Fruit fly (Drosophila melanogaster) whole organism, wandering third instar larva: Measurements from ENCODE around the gene Cpr35B.

Experiments
- Abd-B ChIP-seq: fragments of >200 bp; optimal IDR thresholded peaks from 2 replicates; lab custom pipeline; 2017; ENCODE audit warnings: missing biosample characterization, missing genetic modification characterization
- CG32264 ChIP-seq: fragments of 200-800 bp; sonication (Bioruptor generic); optimal IDR thresholded peaks from 2 replicates; lab custom pipeline; 2016; ENCODE audit warnings: missing biosample characterization, missing genetic modification characterization
- CG9705 ChIP-seq: fragments of 200-800 bp; sonication (Bioruptor generic); optimal IDR thresholded peaks from 2 replicates; lab custom pipeline; 2018; ENCODE audit warnings: missing biosample characterization, mild to moderate bottlenecking, missing genetic modification characterization
- CrebA ChIP-seq: fragments of 200-800 bp; sonication (Bioruptor generic); optimal IDR thresholded peaks from 2 replicates; lab custom pipeline; 2016; ENCODE audit warnings: missing biosample characterization, mild to moderate bottlenecking, missing genetic modification characterization, borderline replicate concordance
- Dif ChIP-seq: fragments of 200-275, 200-300 bp; sonication (Bioruptor generic); optimal IDR thresholded peaks from 2 replicates; lab custom pipeline; 2018; ENCODE audit warnings: missing biosample characterization, missing genetic modification characterization; ENCODE audit not compliant: partially characterized antibody
- GATAd ChIP-seq: sonication (Bioruptor generic); optimal IDR thresholded peaks from 2 replicates; lab custom pipeline; 2016; ENCODE audit warnings: missing biosample characterization, missing genetic modification characterization
- HLH106 ChIP-seq: fragments of 200-800 bp; optimal IDR thresholded peaks from 3 replicates; lab custom pipeline; 2019; ENCODE audit warnings: missing biosample characterization, mild to moderate bottlenecking, missing genetic modification characterization, moderate library complexity
- Hr83 ChIP-seq: fragments of 200-300 bp; sonication (Bioruptor generic); optimal IDR thresholded peaks from 2 replicates; lab custom pipeline; 2016; ENCODE audit warnings: missing biosample characterization, mild to moderate bottlenecking, missing genetic modification characterization, moderate library complexity; ENCODE audit not compliant: poor library complexity, severe bottlenecking
- Jra ChIP-seq: sonication (Bioruptor generic); optimal IDR thresholded peaks from 2 replicates; lab custom pipeline; 2016; ENCODE audit warnings: missing biosample characterization, missing genetic modification characterization
- Mio ChIP-seq: sonication (Bioruptor generic); optimal IDR thresholded peaks from 2 replicates; lab custom pipeline; 2016; ENCODE audit warnings: missing biosample characterization, missing genetic modification characterization
- Myc ChIP-seq: fragments of >200 bp; optimal IDR thresholded peaks from 2 replicates; lab custom pipeline; 2017
- N ChIP-seq: fragments of >200 bp; optimal IDR thresholded peaks from 2 replicates; lab custom pipeline; 2018; ENCODE audit warnings: missing biosample characterization, missing external identifiers, missing genetic modification characterization
- Rel ChIP-seq, 2 experiments: fragments of 200-800 bp; sonication (Bioruptor generic) in 1 of 2; optimal IDR thresholded peaks; 2 replicates in 1 of 2; 3 replicates in 1 of 2; lab custom pipeline; 2016 to 2019; ENCODE audit warnings: mild to moderate bottlenecking in 2 of 2, missing biosample characterization in 2 of 2, missing genetic modification characterization in 2 of 2, moderate library complexity in 1 of 2
- Sp1 ChIP-seq: fragments of 200-800 bp; sonication (Bioruptor generic); optimal IDR thresholded peaks from 3 replicates; lab custom pipeline; 2019; ENCODE audit warnings: missing biosample characterization, mild to moderate bottlenecking, missing genetic modification characterization, moderate library complexity
- Vsx2 ChIP-seq: fragments of 200-300, 225-300 bp; sonication (Bioruptor generic); optimal IDR thresholded peaks from 2 replicates; lab custom pipeline; 2018; ENCODE audit warnings: missing biosample characterization, missing genetic modification characterization; ENCODE audit not compliant: partially characterized antibody
- br ChIP-seq: fragments of 200-800 bp; sonication (Bioruptor generic); optimal IDR thresholded peaks from 2 replicates; lab custom pipeline; 2016; ENCODE audit warnings: missing biosample characterization, missing genetic modification characterization
- brk ChIP-seq: fragments of 200-800 bp; sonication (Bioruptor generic); optimal IDR thresholded peaks from 2 replicates; lab custom pipeline; 2016; ENCODE audit warnings: missing biosample characterization, mild to moderate bottlenecking, missing genetic modification characterization
- dl ChIP-seq, 2 experiments: fragments of 175-275, 200-275 bp in 1 of 2; fragments of 200-275 bp in 1 of 2; sonication (Bioruptor generic); optimal IDR thresholded peaks; lab custom pipeline; 2018; ENCODE audit warnings: mild to moderate bottlenecking in 2 of 2, missing biosample characterization in 2 of 2, missing genetic modification characterization in 2 of 2, moderate library complexity in 2 of 2; ENCODE audit not compliant: partially characterized antibody in 2 of 2, insufficient read depth in 1 of 2
- dmrt93B ChIP-seq: fragments of 200-800 bp; sonication (Bioruptor generic); optimal IDR thresholded peaks from 2 replicates; lab custom pipeline; 2018; ENCODE audit warnings: missing biosample characterization, mild to moderate bottlenecking, missing genetic modification characterization
- dsf ChIP-seq: sonication (Bioruptor generic); optimal IDR thresholded peaks from 2 replicates; lab custom pipeline; 2016; ENCODE audit warnings: missing biosample characterization, missing genetic modification characterization, borderline replicate concordance
- ey ChIP-seq: fragments of 200-800 bp; sonication (Bioruptor generic); optimal IDR thresholded peaks from 2 replicates; lab custom pipeline; 2016; ENCODE audit warnings: missing biosample characterization, missing genetic modification characterization
- foxo ChIP-seq, 2 experiments: fragments of 200-800 bp; sonication (Bioruptor generic); optimal IDR thresholded peaks; 2 replicates in 1 of 2; 3 replicates in 1 of 2; lab custom pipeline; 2016 to 2017; ENCODE audit warnings: missing biosample characterization in 2 of 2, missing genetic modification characterization in 2 of 2
- fru ChIP-seq: fragments of 200-800 bp; sonication (Bioruptor generic); optimal IDR thresholded peaks from 3 replicates; lab custom pipeline; 2016; ENCODE audit warnings: missing biosample characterization, mild to moderate bottlenecking, missing genetic modification characterization
- jim ChIP-seq: fragments of 175-275, 200-325 bp; sonication (Bioruptor generic); optimal IDR thresholded peaks from 2 replicates; lab custom pipeline; 2016; ENCODE audit warnings: missing biosample characterization, mild to moderate bottlenecking, missing genetic modification characterization
- lola ChIP-seq: fragments of >200 bp; optimal IDR thresholded peaks from 2 replicates; lab custom pipeline; 2017; ENCODE audit warnings: missing biosample characterization, missing genetic modification characterization
- pan ChIP-seq: fragments of >200 bp; optimal IDR thresholded peaks from 2 replicates; lab custom pipeline; 2017
- rgr ChIP-seq: fragments of 200-800 bp; sonication (Bioruptor generic); optimal IDR thresholded peaks from 3 replicates; lab custom pipeline; 2016; ENCODE audit warnings: missing biosample characterization, mild to moderate bottlenecking, missing genetic modification characterization
- sage ChIP-seq: fragments of 200-800 bp; sonication (Bioruptor generic); optimal IDR thresholded peaks from 2 replicates; lab custom pipeline; 2016; ENCODE audit warnings: missing biosample characterization, mild to moderate bottlenecking, missing genetic modification characterization
- sv ChIP-seq: fragments of 200-800 bp; sonication (Bioruptor generic); optimal IDR thresholded peaks from 3 replicates; lab custom pipeline; 2016; ENCODE audit warnings: missing biosample characterization, missing genetic modification characterization
- tai ChIP-seq: sonication (Bioruptor generic); optimal IDR thresholded peaks from 2 replicates; lab custom pipeline; 2016; ENCODE audit warnings: missing biosample characterization, missing genetic modification characterization
- usp ChIP-seq: fragments of >200 bp; optimal IDR thresholded peaks from 2 replicates; lab custom pipeline; 2017; ENCODE audit warnings: missing biosample characterization, missing genetic modification characterization
- woc ChIP-seq: sonication (Bioruptor generic); optimal IDR thresholded peaks from 2 replicates; lab custom pipeline; 2016; ENCODE audit warnings: missing biosample characterization, mild to moderate bottlenecking, missing genetic modification characterization

Gene Cpr35B

DNA sequence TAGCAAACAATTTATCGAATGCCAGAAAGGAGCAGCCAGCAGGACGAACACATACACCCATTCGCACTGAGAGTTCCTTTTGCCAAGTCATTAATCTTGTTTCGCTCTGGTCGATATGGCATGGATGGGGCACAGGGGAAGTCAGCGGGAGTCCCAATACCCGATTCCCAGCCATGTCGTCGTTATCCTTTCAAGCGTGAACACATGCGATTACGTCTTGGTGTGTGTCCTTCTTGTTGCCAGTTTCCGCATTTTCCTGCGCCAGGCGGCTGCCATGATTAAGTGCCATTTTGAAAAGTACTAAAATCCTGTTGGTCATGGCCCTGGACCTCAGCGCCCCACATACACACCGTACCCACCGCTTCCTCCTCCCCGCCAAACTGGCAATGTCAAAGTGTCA, 22.6 kb upstream of the Cpr35B start:
- TF ChIP-seq Dif (GFP tag; lab: Kevin White, UChicago) (no peak), lola (GFP tag; lab: Kevin White, UChicago) (no peak), dl (GFP tag; optimal IDR thresholded peaks at IDR 0.05; lab: Kevin White, UChicago; ENCODE audit: insufficient read depth in 1 of 2, partially characterized antibody in 2 of 2) (no peak), ey (GFP tag; lab: Kevin White, UChicago) (no peak), sv (GFP tag; lab: Kevin White, UChicago) (no peak), jim (GFP tag; lab: Kevin White, UChicago) (no peak), HLH106 (tag; lab: Kevin White, UChicago) (no peak), dmrt93B (GFP tag; lab: Kevin White, UChicago) (no peak), Mio (GFP tag; lab: Kevin White, UChicago) (no peak), Myc (lab: Kevin White, UChicago) (no peak), N (GFP tag; lab: Kevin White, UChicago) (no peak), Sp1 (GFP tag; lab: Kevin White, UChicago) (no peak), Abd-B (GFP tag; lab: Kevin White, UChicago) (no peak), br (GFP tag; lab: Kevin White, UChicago) (no peak), GATAd (GFP tag; lab: Kevin White, UChicago) (no peak), fru (no peak), usp (GFP tag; lab: Kevin White, UChicago) (no peak), Hr83 (GFP tag; lab: Kevin White, UChicago) (no peak), brk (no peak)

DNA sequence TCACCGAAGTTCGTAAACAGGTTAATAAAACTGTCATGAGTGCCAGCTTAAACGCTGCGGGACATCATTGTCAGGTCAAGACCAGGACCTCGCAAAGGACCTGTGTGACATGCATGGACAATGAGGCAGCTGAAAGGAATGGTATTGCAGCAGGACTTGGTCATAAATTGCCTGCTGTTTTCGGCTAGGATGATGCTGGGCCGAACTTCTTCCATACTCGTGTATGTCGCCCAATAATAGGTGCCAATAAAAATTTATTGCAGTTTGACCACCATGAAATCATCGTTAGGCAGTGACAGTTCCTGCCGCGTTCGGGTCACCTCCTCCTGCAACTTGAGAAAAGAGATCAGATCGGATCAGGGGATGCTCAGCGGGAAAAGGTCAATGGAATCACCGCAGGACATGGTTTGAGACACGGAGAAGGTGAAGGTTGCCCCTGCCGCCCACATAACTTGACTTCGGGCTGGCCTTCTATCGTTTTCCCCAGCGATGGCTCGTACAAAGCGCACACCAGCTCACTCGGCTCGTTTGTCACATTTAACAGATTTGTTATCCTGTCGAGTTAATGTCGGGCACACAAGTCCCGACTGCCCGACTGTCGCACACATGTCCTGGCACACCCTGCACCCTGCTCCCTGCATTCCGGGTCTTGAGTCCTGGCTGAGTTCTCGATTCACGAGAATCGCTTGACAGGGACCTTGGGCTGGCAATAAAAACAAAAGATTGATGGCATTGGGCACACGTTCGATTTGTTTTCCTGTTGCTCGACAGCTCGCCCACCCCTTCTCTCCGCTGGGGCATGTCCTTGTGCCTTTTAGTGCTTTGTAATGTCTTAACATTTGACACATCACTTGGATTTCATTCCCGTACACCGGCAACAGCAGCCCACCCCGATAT, 20.8 kb upstream of the Cpr35B start:
- TF ChIP-seq rgr (GFP tag; lab: Kevin White, UChicago): no peak
- no peak for TF ChIP-seq br (GFP tag; lab: Kevin White, UChicago)
- no peak for TF ChIP-seq Abd-B (GFP tag; lab: Kevin White, UChicago)
- TF ChIP-seq Vsx2 (GFP tag; lab: Kevin White, UChicago): no peak
- TF ChIP-seq HLH106 (tag; lab: Kevin White, UChicago): no peak
- TF ChIP-seq N (GFP tag; lab: Kevin White, UChicago): no peak
- TF ChIP-seq woc (GFP tag; lab: Kevin White, UChicago): no peak
- no peak for TF ChIP-seq Rel (GFP tag; optimal IDR thresholded peaks at IDR 0.05; lab: Kevin White, UChicago)
- TF ChIP-seq Rel (tag; optimal IDR thresholded peaks at IDR 0.05; lab: Kevin White, UChicago): no peak
- no peak for TF ChIP-seq dsf (GFP tag; lab: Kevin White, UChicago)
- TF ChIP-seq brk: no peak
- no peak for TF ChIP-seq Jra
- TF ChIP-seq sage (GFP tag; lab: Kevin White, UChicago): no peak
- TF ChIP-seq tai: no peak
- no peak for TF ChIP-seq foxo (GFP tag; optimal IDR thresholded peaks at IDR 0.05; lab: Kevin White, UChicago)
- no peak for TF ChIP-seq dmrt93B (GFP tag; lab: Kevin White, UChicago)
- no peak for TF ChIP-seq CG9705

DNA sequence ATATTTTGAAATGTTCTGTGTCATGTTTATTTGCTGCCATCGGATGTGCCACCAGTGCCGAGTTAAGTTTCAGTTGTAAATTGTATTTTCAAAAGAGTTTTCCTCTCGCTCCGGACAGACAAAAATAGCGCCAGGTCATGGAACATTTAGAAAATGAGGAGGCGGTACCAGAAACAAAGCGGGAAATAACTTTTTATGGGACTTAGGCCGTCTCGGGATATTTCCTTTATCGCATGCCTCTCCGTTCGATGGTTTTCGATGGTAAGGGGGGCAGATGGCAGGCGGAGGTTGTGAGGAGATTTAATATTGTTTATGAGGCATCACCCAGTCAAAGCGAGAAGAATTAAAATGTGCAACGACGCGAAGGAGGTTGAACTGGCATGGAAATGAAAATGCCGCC, 19.8 kb upstream of the Cpr35B start:
- TF ChIP-seq Hr83 (GFP tag; lab: Kevin White, UChicago) (no peak), pan (lab: Kevin White, UChicago) (no peak), Rel (GFP tag; optimal IDR thresholded peaks at IDR 0.05; lab: Kevin White, UChicago) (no peak), Rel (tag; optimal IDR thresholded peaks at IDR 0.05; lab: Kevin White, UChicago) (no peak), brk (no peak), sage (GFP tag; lab: Kevin White, UChicago) (no peak), Vsx2 (GFP tag; lab: Kevin White, UChicago) (no peak), dl (GFP tag; optimal IDR thresholded peaks at IDR 0.05; lab: Kevin White, UChicago; ENCODE audit: insufficient read depth in 1 of 2, partially characterized antibody in 2 of 2) (no peak), CrebA (GFP tag; lab: Kevin White, UChicago) (no peak), CG32264 (no peak), dsf (GFP tag; lab: Kevin White, UChicago) (no peak), dmrt93B (GFP tag; lab: Kevin White, UChicago) (no peak), Mio (GFP tag; lab: Kevin White, UChicago) (no peak), ey (GFP tag; lab: Kevin White, UChicago) (no peak), N (GFP tag; lab: Kevin White, UChicago) (no peak), GATAd (GFP tag; lab: Kevin White, UChicago) (no peak), sv (GFP tag; lab: Kevin White, UChicago) (no peak), Sp1 (GFP tag; lab: Kevin White, UChicago) (no peak)
